Worm (Caenorhabditis elegans) whole organism, early embryonic: ENCODE measurements around the gene srz-6.

ENCODE experiments used
- ama-1 ChIP-seq: fragments of 150-350 bp; optimal IDR thresholded peaks from 2 replicates; lab custom pipeline; 2014
- pes-1 ChIP-seq: fragments of 200-800 bp; sonication (Bioruptor generic); IDR thresholded peaks from 2 replicates; pipeline ENCODE4 v1.3.6; 2022; ENCODE audit warnings: missing genetic modification reagents, missing genetic modification characterization, missing compliant biosample characterization
- scrt-1 ChIP-seq: fragments of 200-800 bp; sonication (Bioruptor generic); IDR thresholded peaks from 2 replicates; pipeline ENCODE4 v1.3.6; 2022; ENCODE audit warnings: missing genetic modification characterization, missing compliant biosample characterization
- tbx-11 ChIP-seq: fragments of 200-800 bp; sonication (Bioruptor generic); IDR thresholded peaks from 2 replicates; pipeline ENCODE4 v1.3.6; 2022; ENCODE audit warnings: missing genetic modification characterization, missing compliant biosample characterization
- tbx-37 ChIP-seq: fragments of 200-800 bp; sonication (Bioruptor generic); conservative IDR thresholded peaks from 2 replicates; pipeline ENCODE4 v1.3.6; 2022; ENCODE audit warnings: missing genetic modification reagents, missing genetic modification characterization, missing compliant biosample characterization

ce11 chrII:12514620-12515019 is 22.6 kb downstream of the srz-6 start, which contains the start of gene srh-69:
- no peak for TF ChIP-seq pes-1
- TF ChIP-seq ama-1 (lab: Kevin White, UChicago): no peak
- no peak for TF ChIP-seq tbx-11 (GFP tag; lab: Robert Waterston, UW)
- no peak for TF ChIP-seq tbx-37
- no peak for TF ChIP-seq scrt-1 (GFP tag; lab: Robert Waterston, UW)
